Worm (Caenorhabditis elegans) whole organism, L3 larva: Measurements from ENCODE around the gene C04A11.2.
A peak's percentile ranks its signal among the peaks of the same experiment; 100 is the strongest.

Experiments used
- ZK546.5 ChIP-seq: sonication (generic microtip); optimal IDR thresholded peaks from 2 replicates; lab custom pipeline; 2017; ENCODE audit warnings: missing biosample characterization, missing genetic modification characterization
- aly-2 ChIP-seq: fragments of 150-350 bp; optimal IDR thresholded peaks from 2 replicates; lab custom pipeline; 2014; ENCODE audit warnings: missing biosample characterization, missing genetic modification characterization
- ama-1 ChIP-seq: fragments of 150-350 bp; optimal IDR thresholded peaks from 2 replicates; lab custom pipeline; 2018
- ceh-16 ChIP-seq: sonication (generic microtip); optimal IDR thresholded peaks from 2 replicates; lab custom pipeline; 2017; ENCODE audit warnings: missing biosample characterization, missing genetic modification characterization
- ceh-28 ChIP-seq: fragments of 150-350 bp; optimal IDR thresholded peaks from 2 replicates; lab custom pipeline; 2014; ENCODE audit warnings: missing biosample characterization, missing genetic modification reagents, missing genetic modification characterization
- ceh-82 ChIP-seq: fragments of 150-350 bp; optimal IDR thresholded peaks from 2 replicates; lab custom pipeline; 2014; ENCODE audit warnings: missing biosample characterization, missing genetic modification characterization
- ceh-9 ChIP-seq: sonication (generic microtip); optimal IDR thresholded peaks from 2 replicates; lab custom pipeline; 2018; ENCODE audit warnings: missing biosample characterization, missing genetic modification characterization
- daf-12 ChIP-seq: fragments of 150-350 bp; optimal IDR thresholded peaks from 2 replicates; lab custom pipeline; 2014; ENCODE audit warnings: missing biosample characterization, missing genetic modification reagents, missing genetic modification characterization
- egl-27 ChIP-seq: sonication (generic microtip); optimal IDR thresholded peaks from 4 replicates; lab custom pipeline; 2017; ENCODE audit warnings: missing biosample characterization, missing genetic modification reagents, missing genetic modification characterization
- elt-1 ChIP-seq: fragments of 150-350 bp; optimal IDR thresholded peaks from 2 replicates; lab custom pipeline; 2014; ENCODE audit warnings: missing biosample characterization, missing genetic modification characterization
- elt-2 ChIP-seq: sonication (generic microtip); optimal IDR thresholded peaks from 2 replicates; lab custom pipeline; 2016; ENCODE audit warnings: missing genetic modification reagents, mild to moderate bottlenecking, missing genetic modification characterization, missing compliant biosample characterization
- elt-3 ChIP-seq, 3 experiments: fragments of 150-350 bp in 1 of 3; sonication (generic microtip) in 2 of 3; optimal IDR thresholded peaks; 2 replicates in 2 of 3; 4 replicates in 1 of 3; lab custom pipeline; 2014 to 2017; ENCODE audit warnings: missing biosample characterization in 3 of 3, missing genetic modification characterization in 3 of 3
- fkh-10 ChIP-seq: sonication (generic microtip); optimal IDR thresholded peaks from 2 replicates; lab custom pipeline; 2017; ENCODE audit warnings: missing biosample characterization, missing genetic modification reagents, missing genetic modification characterization
- fkh-2 ChIP-seq: fragments of 150-350 bp; optimal IDR thresholded peaks from 2 replicates; lab custom pipeline; 2014; ENCODE audit warnings: missing biosample characterization, missing genetic modification reagents, missing genetic modification characterization
- fos-1 ChIP-seq: fragments of 150-350 bp; optimal IDR thresholded peaks from 2 replicates; lab custom pipeline; 2014; ENCODE audit warnings: missing biosample characterization, missing genetic modification characterization
- hmg-11 ChIP-seq: sonication (generic microtip); optimal IDR thresholded peaks from 2 replicates; lab custom pipeline; 2016; ENCODE audit warnings: missing genetic modification characterization, missing compliant biosample characterization
- jun-1 ChIP-seq: fragments of 150-350 bp; optimal IDR thresholded peaks from 2 replicates; lab custom pipeline; 2014; ENCODE audit warnings: missing biosample characterization, missing genetic modification reagents, missing genetic modification characterization
- lin-15B ChIP-seq: fragments of 150-350 bp; optimal IDR thresholded peaks from 2 replicates; lab custom pipeline; 2014; ENCODE audit warnings: missing biosample characterization, missing genetic modification characterization
- lin-39 ChIP-seq: fragments of 150-350 bp; optimal IDR thresholded peaks from 2 replicates; lab custom pipeline; 2018; ENCODE audit warnings: missing biosample characterization, missing genetic modification reagents, missing genetic modification characterization
- lsy-12 ChIP-seq: sonication (generic microtip); optimal IDR thresholded peaks from 2 replicates; lab custom pipeline; 2016; ENCODE audit warnings: mild to moderate bottlenecking, missing genetic modification characterization, missing compliant biosample characterization
- mdl-1 ChIP-seq: fragments of 150-350 bp; optimal IDR thresholded peaks from 2 replicates; lab custom pipeline; 2014; ENCODE audit warnings: missing biosample characterization, missing genetic modification characterization
- nfya-1 ChIP-seq: sonication (generic microtip); optimal IDR thresholded peaks from 2 replicates; lab custom pipeline; 2017; ENCODE audit warnings: missing genetic modification characterization, mild to moderate bottlenecking, missing compliant biosample characterization, antibody characterized with exemption, moderate library complexity; ENCODE audit not compliant: insufficient read depth
- nhr-11 ChIP-seq: fragments of 150-350 bp; optimal IDR thresholded peaks from 2 replicates; lab custom pipeline; 2014; ENCODE audit warnings: missing biosample characterization, missing genetic modification characterization
- nhr-12 ChIP-seq: fragments of 150-350 bp; optimal IDR thresholded peaks from 2 replicates; lab custom pipeline; 2014; ENCODE audit warnings: missing biosample characterization, missing genetic modification characterization
- nhr-23 ChIP-seq: fragments of 150-350 bp; optimal IDR thresholded peaks from 2 replicates; lab custom pipeline; 2014; ENCODE audit warnings: missing biosample characterization, missing genetic modification reagents, missing genetic modification characterization
- nhr-237 ChIP-seq: fragments of 150-350 bp; optimal IDR thresholded peaks from 2 replicates; lab custom pipeline; 2014; ENCODE audit warnings: missing biosample characterization, missing genetic modification characterization
- nhr-25 ChIP-seq: sonication (generic microtip); optimal IDR thresholded peaks from 2 replicates; lab custom pipeline; 2017; ENCODE audit warnings: missing biosample characterization, missing genetic modification characterization
- nhr-28 ChIP-seq: fragments of 150-350 bp; optimal IDR thresholded peaks from 2 replicates; lab custom pipeline; 2014; ENCODE audit warnings: missing biosample characterization, missing genetic modification characterization
- nhr-43 ChIP-seq: sonication (generic microtip); optimal IDR thresholded peaks from 2 replicates; lab custom pipeline; 2016; ENCODE audit warnings: mild to moderate bottlenecking, missing genetic modification characterization, missing compliant biosample characterization; ENCODE audit not compliant: poor library complexity, severe bottlenecking
- nhr-67 ChIP-seq: fragments of 150-350 bp; optimal IDR thresholded peaks from 2 replicates; lab custom pipeline; 2014; ENCODE audit warnings: missing biosample characterization, missing genetic modification characterization
- nhr-76 ChIP-seq: fragments of 150-350 bp; sonication (generic microtip); optimal IDR thresholded peaks from 5 replicates; lab custom pipeline; 2014; ENCODE audit warnings: missing biosample characterization, missing genetic modification characterization
- nhr-77 ChIP-seq: fragments of 150-350 bp; optimal IDR thresholded peaks from 2 replicates; lab custom pipeline; 2014; ENCODE audit warnings: missing biosample characterization, missing genetic modification characterization
- pha-4 ChIP-seq: fragments of 150-350 bp; optimal IDR thresholded peaks from 2 replicates; lab custom pipeline; 2014; ENCODE audit warnings: missing biosample characterization, missing genetic modification reagents, missing genetic modification characterization
- pqm-1 ChIP-seq: fragments of 150-350 bp; optimal IDR thresholded peaks from 2 replicates; lab custom pipeline; 2017; ENCODE audit warnings: missing biosample characterization, missing genetic modification characterization, inconsistent platforms
- sea-2 ChIP-seq: fragments of 150-350 bp; sonication (generic microtip); optimal IDR thresholded peaks from 4 replicates; lab custom pipeline; 2014; ENCODE audit warnings: missing biosample characterization, missing genetic modification reagents, missing genetic modification characterization
- skn-1 ChIP-seq: fragments of 150-350 bp; optimal IDR thresholded peaks from 2 replicates; lab custom pipeline; 2014; ENCODE audit warnings: missing biosample characterization, missing genetic modification characterization
- snpc-4 ChIP-seq: fragments of 150-350 bp; optimal IDR thresholded peaks from 2 replicates; lab custom pipeline; 2014; ENCODE audit warnings: missing biosample characterization, missing genetic modification characterization
- tbx-2 ChIP-seq: sonication (generic microtip); optimal IDR thresholded peaks from 2 replicates; lab custom pipeline; 2016; ENCODE audit warnings: mild to moderate bottlenecking, missing genetic modification characterization, missing compliant biosample characterization
- unc-39 ChIP-seq: sonication (generic microtip); optimal IDR thresholded peaks from 4 replicates; lab custom pipeline; 2017; ENCODE audit warnings: missing biosample characterization, missing genetic modification characterization
- unc-62 ChIP-seq: fragments of 150-350 bp; sonication (generic microtip); optimal IDR thresholded peaks from 4 replicates; lab custom pipeline; 2014; ENCODE audit warnings: missing biosample characterization, missing genetic modification reagents, missing genetic modification characterization
- zag-1 ChIP-seq: fragments of 150-350 bp; optimal IDR thresholded peaks from 2 replicates; lab custom pipeline; 2014; ENCODE audit warnings: missing biosample characterization, missing genetic modification characterization
- ztf-11 ChIP-seq: fragments of 150-350 bp; optimal IDR thresholded peaks from 2 replicates; lab custom pipeline; 2014; ENCODE audit warnings: missing biosample characterization, missing genetic modification characterization
- ztf-4 ChIP-seq: fragments of 150-350 bp; optimal IDR thresholded peaks from 2 replicates; lab custom pipeline; 2014; ENCODE audit warnings: missing biosample characterization, missing genetic modification characterization

C04A11.2 gene

ce11 chrX:13697520-13697919 is 28.9 kb upstream of the C04A11.2 start:
- TF ChIP-seq ceh-9 (tag; lab: Kevin White, UChicago), result no peak
- no peak for TF ChIP-seq egl-27 (tag; lab: Kevin White, UChicago)
- no peak for TF ChIP-seq ceh-28
- TF ChIP-seq nhr-23 (tag; lab: Kevin White, UChicago), result no peak
- no peak for TF ChIP-seq unc-62 (GFP tag; lab: Kevin White, UChicago)

ce11 chrX:13696152-13696551 is 27.5 kb upstream of the C04A11.2 start:
- TF ChIP-seq nhr-28 (tag; lab: Kevin White, UChicago), result no peak
- TF ChIP-seq pqm-1 (tag; lab: Kevin White, UChicago), result no peak
- no peak for TF ChIP-seq ceh-82 (tag; lab: Kevin White, UChicago)
- TF ChIP-seq ceh-16 (tag; lab: Kevin White, UChicago), result no peak
- TF ChIP-seq jun-1 (tag; lab: Kevin White, UChicago), result no peak
- no peak for TF ChIP-seq nfya-1
- TF ChIP-seq pha-4, result no peak
- TF ChIP-seq, all 47 proteins: peak for 0

- TF ChIP-seq nhr-76 (tag; lab: Kevin White, UChicago), result no peak
- TF ChIP-seq snpc-4 (tag; lab: Kevin White, UChicago), result peak; percentile 60
Observed at ce11 chrX:13690333-13690732, 21.7 kb upstream of the C04A11.2 start.

- no peak for TF ChIP-seq aly-2 (tag; lab: Kevin White, UChicago)
- no peak for TF ChIP-seq lin-15B (tag; lab: Kevin White, UChicago)
- no peak for TF ChIP-seq ceh-9 (tag; lab: Kevin White, UChicago)
- no peak for TF ChIP-seq mdl-1 (tag; lab: Kevin White, UChicago)
- no peak for TF ChIP-seq nhr-67 (tag; lab: Kevin White, UChicago)
- no peak for TF ChIP-seq daf-12 (tag; lab: Kevin White, UChicago)
- TF ChIP-seq pqm-1 (tag; lab: Kevin White, UChicago), result no peak
- TF ChIP-seq pha-4, result peak; percentile 85
Observed at ce11 chrX:13687655-13688054, 19.0 kb upstream of the C04A11.2 start, which contains the start of gene adm-2. Gene adm-2 (plus strand): TSS chrX:13687955.

ce11 chrX:13687111-13687512 is 18.5 kb upstream of the C04A11.2 start:
- TF ChIP-seq fos-1 (tag; lab: Kevin White, UChicago), result no peak
- no peak for TF ChIP-seq nhr-28 (tag; lab: Kevin White, UChicago)
- TF ChIP-seq nfya-1, result peak; percentile 75
- TF ChIP-seq skn-1 (tag; lab: Kevin White, UChicago), result no peak
- TF ChIP-seq lin-39, result peak; percentile 91
- TF ChIP-seq nhr-23 (tag; lab: Kevin White, UChicago), result peak; percentile 71
- TF ChIP-seq fkh-2, result no peak
- no peak for TF ChIP-seq ztf-4 (tag; lab: Kevin White, UChicago)
- peak; percentile 85 for TF ChIP-seq unc-62 (GFP tag; lab: Kevin White, UChicago)
- peak; percentile 54 for TF ChIP-seq tbx-2 (tag; lab: Kevin White, UChicago)
- TF ChIP-seq ZK546.5 (tag; lab: Kevin White, UChicago), result no peak
- peak; percentile 15 for TF ChIP-seq lin-15B (tag; lab: Kevin White, UChicago)
- no peak for TF ChIP-seq ceh-16 (tag; lab: Kevin White, UChicago)
- no peak for TF ChIP-seq unc-39
- TF ChIP-seq elt-1 (tag; lab: Kevin White, UChicago), result peak; percentile 43
- no peak for TF ChIP-seq nhr-67 (tag; lab: Kevin White, UChicago)
- peak; percentile 90 for TF ChIP-seq nhr-25 (tag; lab: Kevin White, UChicago)
- TF ChIP-seq nhr-77, result no peak
- TF ChIP-seq daf-12 (tag; lab: Kevin White, UChicago), result no peak
- no peak for TF ChIP-seq nhr-76 (tag; lab: Kevin White, UChicago)
- TF ChIP-seq jun-1 (tag; lab: Kevin White, UChicago), result no peak
- TF ChIP-seq nhr-237 (tag; lab: Kevin White, UChicago), result no peak
- TF ChIP-seq nhr-43 (tag; lab: Kevin White, UChicago), result no peak
- TF ChIP-seq sea-2 (GFP tag; lab: Kevin White, UChicago), result peak; percentile 24
- TF ChIP-seq elt-3 (tag; optimal IDR thresholded peaks at IDR 0.05; lab: Kevin White, UChicago), result no peak
- no peak for TF ChIP-seq fkh-10
- TF ChIP-seq nhr-12 (tag; lab: Kevin White, UChicago), result no peak
- TF ChIP-seq zag-1 (tag; lab: Kevin White, UChicago), result peak; percentile 1
- no peak for TF ChIP-seq ztf-11 (tag; lab: Kevin White, UChicago)
- TF ChIP-seq egl-27 (tag; lab: Kevin White, UChicago), result no peak
- TF ChIP-seq nhr-11 (tag; lab: Kevin White, UChicago), result no peak
- peak; percentile 5 for TF ChIP-seq mdl-1 (tag; lab: Kevin White, UChicago)
- no peak for TF ChIP-seq lsy-12 (tag; lab: Kevin White, UChicago)
- TF ChIP-seq hmg-11 (tag; lab: Kevin White, UChicago), result peak; percentile 90
- peak; percentile 31 for TF ChIP-seq snpc-4 (tag; lab: Kevin White, UChicago)
- no peak for TF ChIP-seq ceh-82 (tag; lab: Kevin White, UChicago)
- peak; percentile 22 for TF ChIP-seq elt-2 (tag; lab: Kevin White, UChicago)
- TF ChIP-seq aly-2 (tag; lab: Kevin White, UChicago), result no peak
- no peak for TF ChIP-seq pqm-1 (tag; lab: Kevin White, UChicago)
- TF ChIP-seq ama-1 (lab: Kevin White, UChicago), result no peak
